Fruit fly (Drosophila melanogaster) whole organism, embryonic: ENCODE results near the gene CG31800.

Experiments used
- BEAF-32 ChIP-seq: fragments of 200-800 bp; sonication (Bioruptor generic); optimal IDR thresholded peaks from 3 replicates; lab custom pipeline; 2017; ENCODE audit warnings: missing biosample characterization, missing genetic modification characterization, mild to moderate bottlenecking, moderate library complexity, missing genetic modification reagents
- BtbVII ChIP-seq: fragments of 200-800 bp; sonication (Bioruptor generic); optimal IDR thresholded peaks from 3 replicates; lab custom pipeline; 2017; ENCODE audit warnings: missing biosample characterization, mild to moderate bottlenecking, missing genetic modification characterization
- CG10321 ChIP-seq: fragments of 200-800 bp; sonication (Bioruptor generic); IDR thresholded peaks from 2 replicates; pipeline ENCODE4 v1.3.6; 2022; ENCODE audit warnings: missing biosample characterization, missing genetic modification characterization
- CG10654 ChIP-seq: fragments of 200-800 bp; sonication (Bioruptor generic); optimal IDR thresholded peaks from 2 replicates; lab custom pipeline; 2016; ENCODE audit warnings: missing biosample characterization, missing genetic modification characterization
- CG11504 ChIP-seq: fragments of 200-800 bp; sonication (Bioruptor generic); optimal IDR thresholded peaks from 3 replicates; lab custom pipeline; 2019; ENCODE audit warnings: missing biosample characterization, mild to moderate bottlenecking, missing genetic modification characterization, moderate library complexity
- CG14710 ChIP-seq: fragments of 200-800 bp; sonication (Bioruptor generic); optimal IDR thresholded peaks from 3 replicates; lab custom pipeline; 2019; ENCODE audit warnings: missing biosample characterization, mild to moderate bottlenecking, missing genetic modification characterization, moderate library complexity
- CG15011 ChIP-seq: fragments of 200-800 bp; sonication (Bioruptor generic); optimal IDR thresholded peaks from 3 replicates; lab custom pipeline; 2018; ENCODE audit warnings: missing biosample characterization, mild to moderate bottlenecking, missing genetic modification characterization
- CG17912 ChIP-seq: fragments of 200-800 bp; sonication (Bioruptor generic); optimal IDR thresholded peaks from 2 replicates; lab custom pipeline; 2018; ENCODE audit warnings: missing biosample characterization, mild to moderate bottlenecking, missing genetic modification characterization
- CG2116 ChIP-seq: fragments of 200-800 bp; sonication (Bioruptor generic); optimal IDR thresholded peaks from 3 replicates; lab custom pipeline; 2018; ENCODE audit warnings: missing biosample characterization, mild to moderate bottlenecking, missing genetic modification characterization
- CG32772 ChIP-seq: fragments of 200-800 bp; sonication (Bioruptor generic); IDR thresholded peaks from 2 replicates; pipeline ENCODE4 v1.3.6; 2022; ENCODE audit warnings: missing biosample characterization, missing genetic modification characterization
- CG3726 ChIP-seq: fragments of 200-800 bp; sonication (Bioruptor generic); IDR thresholded peaks from 3 replicates; pipeline ENCODE4, ENCODE4 v1.3.6; 2022; ENCODE audit warnings: missing biosample characterization, missing genetic modification characterization
- CG4282 ChIP-seq: fragments of 200-800 bp; sonication (Bioruptor generic); optimal IDR thresholded peaks from 2 replicates; lab custom pipeline; 2016; ENCODE audit warnings: missing biosample characterization, missing genetic modification characterization
- CG4730 ChIP-seq: fragments of 200-800 bp; sonication (Bioruptor generic); IDR thresholded peaks from 2 replicates; pipeline ENCODE4 v1.3.6; 2022; ENCODE audit warnings: missing biosample characterization, missing genetic modification characterization
- CG6175 ChIP-seq: fragments of 200-800 bp; sonication (Bioruptor generic); IDR thresholded peaks from 3 replicates; pipeline ENCODE4 v1.3.6; 2022; ENCODE audit warnings: missing biosample characterization, missing genetic modification characterization
- CG6254 ChIP-seq: fragments of 200-800 bp; sonication (Bioruptor generic); optimal IDR thresholded peaks from 3 replicates; lab custom pipeline; 2017; ENCODE audit warnings: mild to moderate bottlenecking, missing biosample characterization, missing genetic modification reagents, missing genetic modification characterization
- CG6683 ChIP-seq: fragments of 200-800 bp; sonication (Bioruptor generic); optimal IDR thresholded peaks from 2 replicates; lab custom pipeline; 2017; ENCODE audit warnings: missing biosample characterization, mild to moderate bottlenecking, missing genetic modification characterization, missing genetic modification reagents
- CG6689 ChIP-seq: fragments of 200-800 bp; sonication (Bioruptor generic); IDR thresholded peaks from 2 replicates; pipeline ENCODE4 v1.3.6; 2022; ENCODE audit warnings: missing biosample characterization, missing genetic modification characterization
- CG8765 ChIP-seq: fragments of 200-800 bp; sonication (Bioruptor generic); IDR thresholded peaks from 2 replicates; pipeline ENCODE4 v1.3.6; 2022; ENCODE audit warnings: missing biosample characterization, missing genetic modification characterization
- CG8944 ChIP-seq: fragments of 200-800 bp; sonication (Bioruptor generic); optimal IDR thresholded peaks from 3 replicates; lab custom pipeline; 2016; ENCODE audit warnings: missing biosample characterization, missing genetic modification characterization
- D ChIP-seq, 2 experiments: fragments of 200-800 bp in 1 of 2; fragments of >200 bp in 1 of 2; sonication (Bioruptor generic) in 1 of 2; optimal IDR thresholded peaks; 2 replicates in 1 of 2; 3 replicates in 1 of 2; lab custom pipeline; 2017; ENCODE audit warnings: mild to moderate bottlenecking in 1 of 2, missing biosample characterization in 1 of 2, missing genetic modification characterization in 1 of 2, missing genetic modification reagents in 1 of 2
- GATAe ChIP-seq: fragments of 200-800 bp; sonication (Bioruptor generic); conservative IDR thresholded peaks from 2 replicates; pipeline ENCODE4 v1.3.6; 2022; ENCODE audit warnings: missing biosample characterization, missing genetic modification characterization
- HmgZ ChIP-seq: fragments of 200-800 bp; sonication (Bioruptor generic); optimal IDR thresholded peaks from 2 replicates; lab custom pipeline; 2018; ENCODE audit warnings: missing biosample characterization, mild to moderate bottlenecking, missing genetic modification characterization
- Hr3 ChIP-seq: fragments of 200-800 bp; sonication (Bioruptor generic); optimal IDR thresholded peaks from 3 replicates; lab custom pipeline; 2016; ENCODE audit warnings: missing biosample characterization, missing genetic modification characterization
- NC2α ChIP-seq: fragments of 200-800 bp; sonication (Bioruptor generic); optimal IDR thresholded peaks from 2 replicates; lab custom pipeline; 2016; ENCODE audit warnings: missing biosample characterization, missing genetic modification characterization
- Pdp1 ChIP-seq, 2 experiments: fragments of 200-800 bp; sonication (Bioruptor generic); optimal IDR thresholded peaks; 3 replicates each; lab custom pipeline; 2016; ENCODE audit warnings: missing biosample characterization in 2 of 2, missing genetic modification characterization in 2 of 2, mild to moderate bottlenecking in 1 of 2, moderate library complexity in 1 of 2
- Sox102F ChIP-seq: fragments of 200-800 bp; sonication (Bioruptor generic); optimal IDR thresholded peaks from 2 replicates; lab custom pipeline; 2018; ENCODE audit warnings: missing biosample characterization, mild to moderate bottlenecking, missing genetic modification characterization, moderate library complexity
- Xrp1 ChIP-seq: fragments of 200-800 bp; sonication (Bioruptor generic); IDR thresholded peaks from 2 replicates; pipeline ENCODE4 v1.3.6; 2022; ENCODE audit warnings: missing biosample characterization, missing genetic modification characterization
- ase ChIP-seq: fragments of 200-800 bp; sonication (Bioruptor generic); IDR thresholded peaks from 3 replicates; pipeline ENCODE4 v1.3.6; 2022; ENCODE audit warnings: missing biosample characterization, missing genetic modification characterization
- az2 ChIP-seq: fragments of 200-800 bp; sonication (Bioruptor generic); optimal IDR thresholded peaks from 3 replicates; lab custom pipeline; 2016; ENCODE audit warnings: missing biosample characterization, missing genetic modification characterization
- bab2 ChIP-seq: fragments of 200-800 bp; sonication (Bioruptor generic); optimal IDR thresholded peaks from 2 replicates; lab custom pipeline; 2016; ENCODE audit warnings: missing biosample characterization, missing genetic modification characterization
- cato ChIP-seq: fragments of 200-800 bp; sonication (Bioruptor generic); optimal IDR thresholded peaks from 2 replicates; lab custom pipeline; 2016; ENCODE audit warnings: missing biosample characterization, missing genetic modification characterization, borderline replicate concordance
- corto ChIP-seq: fragments of 200-800 bp; sonication (Bioruptor generic); optimal IDR thresholded peaks from 2 replicates; lab custom pipeline; 2016; ENCODE audit warnings: missing biosample characterization, mild to moderate bottlenecking, missing genetic modification characterization, moderate library complexity
- disco-r ChIP-seq: fragments of 200-800 bp; sonication (Bioruptor generic); optimal IDR thresholded peaks from 2 replicates; lab custom pipeline; 2016; ENCODE audit warnings: missing biosample characterization, missing genetic modification characterization
- en ChIP-seq: fragments of 200-800 bp; sonication (Bioruptor generic); optimal IDR thresholded peaks from 2 replicates; lab custom pipeline; 2016; ENCODE audit warnings: missing biosample characterization, missing genetic modification characterization
- fd64A ChIP-seq: fragments of 200-800 bp; sonication (Bioruptor generic); optimal IDR thresholded peaks from 3 replicates; lab custom pipeline; 2018; ENCODE audit warnings: missing biosample characterization, mild to moderate bottlenecking, missing genetic modification characterization
- gcm ChIP-seq: fragments of 200-800 bp; sonication (Bioruptor generic); optimal IDR thresholded peaks from 2 replicates; lab custom pipeline; 2019; ENCODE audit warnings: missing biosample characterization, mild to moderate bottlenecking, missing genetic modification characterization, moderate library complexity
- grn ChIP-seq: fragments of 200-800 bp; sonication (Bioruptor generic); optimal IDR thresholded peaks from 3 replicates; lab custom pipeline; 2017; ENCODE audit warnings: missing biosample characterization, missing genetic modification characterization
- gsb-n ChIP-seq: fragments of 200-800 bp; sonication (Bioruptor generic); optimal IDR thresholded peaks from 3 replicates; lab custom pipeline; 2018; ENCODE audit warnings: missing biosample characterization, mild to moderate bottlenecking, missing genetic modification characterization
- mld ChIP-seq: fragments of 200-800 bp; sonication (Bioruptor generic); IDR thresholded peaks from 3 replicates; pipeline ENCODE4 v1.3.6; 2022; ENCODE audit warnings: missing biosample characterization, missing genetic modification characterization; ENCODE audit not compliant: partially characterized antibody
- phol ChIP-seq: fragments of 200-800 bp; sonication (Bioruptor generic); optimal IDR thresholded peaks from 3 replicates; lab custom pipeline; 2018; ENCODE audit warnings: missing biosample characterization, mild to moderate bottlenecking, missing genetic modification characterization, moderate library complexity
- pita ChIP-seq: fragments of 200-800 bp; sonication (Bioruptor generic); optimal IDR thresholded peaks from 2 replicates; lab custom pipeline; 2017; ENCODE audit warnings: missing biosample characterization, mild to moderate bottlenecking, missing genetic modification characterization
- ranshi ChIP-seq: fragments of 200-800 bp; sonication (Bioruptor generic); IDR thresholded peaks from 2 replicates; pipeline ENCODE4 v1.3.6; 2022; ENCODE audit warnings: missing biosample characterization, missing genetic modification characterization
- sd ChIP-seq: fragments of 200-800 bp; sonication (Bioruptor generic); optimal IDR thresholded peaks from 3 replicates; lab custom pipeline; 2018; ENCODE audit warnings: missing biosample characterization, mild to moderate bottlenecking, missing genetic modification characterization, moderate library complexity
- slou ChIP-seq: fragments of 200-800 bp; sonication (Bioruptor generic); optimal IDR thresholded peaks from 3 replicates; lab custom pipeline; 2016; ENCODE audit warnings: missing biosample characterization, missing genetic modification characterization
- sr ChIP-seq: fragments of 200-800 bp; sonication (Bioruptor generic); IDR thresholded peaks from 3 replicates; pipeline ENCODE4 v1.3.6; 2022; ENCODE audit warnings: missing biosample characterization, missing genetic modification characterization
- tll ChIP-seq, 2 experiments: fragments of 200-800 bp in 1 of 2; fragments of >200 bp in 1 of 2; sonication (Bioruptor generic) in 1 of 2; optimal IDR thresholded peaks; 2 replicates each; lab custom pipeline; 2017 to 2019; ENCODE audit warnings: missing biosample characterization in 2 of 2, missing genetic modification characterization in 2 of 2, mild to moderate bottlenecking in 1 of 2, moderate library complexity in 1 of 2
- toy ChIP-seq: fragments of 200-800 bp; sonication (Bioruptor generic); IDR thresholded peaks from 2 replicates; pipeline ENCODE4 v1.3.6; 2022; ENCODE audit warnings: missing biosample characterization, missing genetic modification characterization
- twi ChIP-seq: fragments of 200-800 bp; optimal IDR thresholded peaks from 2 replicates; lab custom pipeline; 2019; ENCODE audit warnings: missing biosample characterization, mild to moderate bottlenecking, missing genetic modification characterization, moderate library complexity

Gene CG31800

DNA sequence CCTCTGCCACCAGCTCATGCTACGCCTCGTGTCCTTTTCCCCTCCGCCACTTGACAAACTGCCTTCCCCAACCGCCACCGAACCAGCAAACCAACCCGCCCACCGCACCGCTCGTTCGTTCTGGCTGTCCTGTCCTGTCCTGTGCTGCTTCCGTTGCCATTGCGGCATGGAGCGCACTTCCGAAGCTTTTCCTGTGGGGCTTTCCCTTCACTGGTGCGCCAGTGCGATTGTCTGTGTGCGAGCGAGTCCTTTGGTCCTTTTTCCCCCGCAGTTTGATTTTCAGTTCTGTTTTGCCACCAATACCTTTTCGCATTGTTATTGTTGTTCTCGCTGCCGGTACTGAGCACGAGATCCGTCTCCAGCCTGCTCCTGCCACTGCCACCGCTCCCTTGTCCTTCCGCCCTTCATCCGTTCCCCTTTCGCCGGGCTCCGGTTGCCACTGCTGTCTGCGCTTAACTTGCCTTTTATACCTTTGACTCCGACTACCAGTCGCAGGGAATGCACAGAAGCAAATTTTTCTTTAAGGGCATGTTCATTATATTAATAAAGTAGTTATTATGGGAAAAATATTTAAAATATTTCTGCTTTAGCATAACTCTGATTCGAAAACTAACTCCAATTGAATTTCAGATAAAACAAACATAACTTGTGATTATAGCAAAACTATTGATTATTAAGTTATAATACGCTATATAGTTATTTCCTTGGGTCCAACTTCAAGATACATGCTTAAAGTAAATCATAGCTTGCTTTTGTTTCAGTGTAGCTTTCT is 10.2 kb downstream of the CG31800 start (continued):
- TF ChIP-seq CG17912 (GFP tag; lab: Kevin White, UChicago) (no peak), CG10321 (no peak), CG14710 (tag; lab: Kevin White, UChicago) (peak; percentile 41), toy (GFP tag; lab: Robert Waterston, UW) (0 out of 2 replicates have a peak, but pooled peaks have one; percentile 11), CG6689 (GFP tag; lab: Robert Waterston, UW) (peak; percentile 73), en (no peak), grn (GFP tag; lab: Kevin White, UChicago) (no peak), CG2116 (GFP tag; lab: Kevin White, UChicago) (no peak), phol (tag; lab: Kevin White, UChicago) (peak; percentile 75), pita (no peak), D (optimal IDR thresholded peaks at IDR 0.05; lab: Kevin White, UChicago) (no peak), D (GFP tag; optimal IDR thresholded peaks at IDR 0.05; lab: Kevin White, UChicago) (peak; percentile 67), BEAF-32 (GFP tag; lab: Kevin White, UChicago) (no peak), NC2α (GFP tag; lab: Kevin White, UChicago) (no peak), CG32772 (GFP tag; lab: Robert Waterston, UW) (peak; percentile 50; the same call in 1 of the 2 replicates), HmgZ (tag; lab: Kevin White, UChicago) (peak; percentile 65), CG6254 (GFP tag; lab: Kevin White, UChicago) (peak; percentile 4), BtbVII (GFP tag; lab: Kevin White, UChicago) (peak; percentile 76), slou (GFP tag; lab: Kevin White, UChicago) (peak; percentile 56), Xrp1 (GFP tag; lab: Robert Waterston, UW) (peak; percentile 23; the same call in 1 of the 2 replicates), fd64A (GFP tag; lab: Kevin White, UChicago) (no peak), CG11504 (tag; lab: Kevin White, UChicago) (peak; percentile 89), CG8765 (GFP tag; lab: Robert Waterston, UW) (no peak), CG4730 (GFP tag; lab: Robert Waterston, UW) (no peak), az2 (GFP tag; lab: Kevin White, UChicago) (peak; percentile 45), CG15011 (peak; percentile 48), gsb-n (tag; lab: Kevin White, UChicago) (no peak), gcm (GFP tag; lab: Kevin White, UChicago) (peak; percentile 57), Sox102F (GFP tag; lab: Kevin White, UChicago) (peak; percentile 75), sd (peak; percentile 60), CG10654 (GFP tag; lab: Kevin White, UChicago) (no peak), mld (no peak), sr (GFP tag; lab: Robert Waterston, UW) (no peak), cato (GFP tag; lab: Kevin White, UChicago) (no peak), bab2 (GFP tag; lab: Kevin White, UChicago) (peak; percentile 5), twi (tag; lab: Kevin White, UChicago) (peak; percentile 24), ranshi (GFP tag; lab: Robert Waterston, UW) (0 out of 2 replicates have a peak, but pooled peaks have one; percentile 6), Pdp1 (GFP tag; optimal IDR thresholded peaks at IDR 0.05; lab: Kevin White, UChicago) (peak in 1 of 2 experiments; percentile 35), Hr3 (GFP tag; lab: Kevin White, UChicago) (peak; percentile 45), disco-r (no peak), tll (GFP tag; optimal IDR thresholded peaks at IDR 0.05; lab: Kevin White, UChicago) (no peak), CG8944 (GFP tag; lab: Kevin White, UChicago) (no peak), GATAe (GFP tag; lab: Robert Waterston, UW) (no peak), CG6175 (GFP tag; lab: Robert Waterston, UW) (no peak), ase (GFP tag; lab: Robert Waterston, UW) (no peak), CG3726 (GFP tag; lab: Robert Waterston, UW) (no peak), CG6683 (GFP tag; lab: Kevin White, UChicago) (peak; percentile 69), corto (GFP tag; lab: Kevin White, UChicago) (no peak), CG4282 (no peak)
